Worm (Caenorhabditis elegans) whole organism, L4/young adult: ENCODE measurements around the gene F36G3.3.

ENCODE experiments used
- W03F9.2 ChIP-seq: fragments of 150-350 bp; optimal IDR thresholded peaks from 2 replicates; lab custom pipeline; 2014; ENCODE audit warnings: missing biosample characterization, missing genetic modification characterization
- dao-5 ChIP-seq: sonication (generic microtip); optimal IDR thresholded peaks from 2 replicates; lab custom pipeline; 2016; ENCODE audit warnings: missing genotype, missing genetic modification characterization, moderate library complexity, missing compliant biosample characterization
- him-1 ChIP-seq: sonication (generic microtip); optimal IDR thresholded peaks from 2 replicates; lab custom pipeline; 2016; ENCODE audit warnings: missing genotype, missing genetic modification reagents, missing genetic modification characterization, missing compliant biosample characterization

Gene F36G3.3

ce11 chrX:9798530-9798929, at the start of gene F36G3.3:
Gene F36G3.3, plus strand, starts transcription at chrX:9798835.
- no peak for TF ChIP-seq dao-5 (tag; lab: Kevin White, UChicago)

ce11 chrX:9754537-9754936, 44.1 kb upstream of the F36G3.3 start:
- TF ChIP-seq dao-5 (tag; lab: Kevin White, UChicago) (no peak), him-1 (tag; lab: Kevin White, UChicago) (no peak), W03F9.2 (no peak)

ce11 chrX:9756971-9757370, 41.7 kb upstream of the F36G3.3 start, which contains the start of gene T09B9.1:
Gene T09B9.1, plus strand, starts transcription at chrX:9757271.
- TF ChIP-seq him-1 (tag; lab: Kevin White, UChicago) (no peak), dao-5 (tag; lab: Kevin White, UChicago) (no peak), W03F9.2 (no peak)

ce11 chrX:9761266-9761665, 37.4 kb upstream of the F36G3.3 start, which contains the start of gene T09B9.3:
Gene T09B9.3, minus strand, starts transcription at chrX:9761366.
- no peak for TF ChIP-seq W03F9.2
- no peak for TF ChIP-seq dao-5 (tag; lab: Kevin White, UChicago)
- TF ChIP-seq him-1 (tag; lab: Kevin White, UChicago): no peak

ce11 chrX:9763903-9764302, 34.7 kb upstream of the F36G3.3 start:
- TF ChIP-seq him-1 (tag; lab: Kevin White, UChicago): no peak
- TF ChIP-seq dao-5 (tag; lab: Kevin White, UChicago): no peak
- no peak for TF ChIP-seq W03F9.2

- TF ChIP-seq him-1 (tag; lab: Kevin White, UChicago) (no peak), dao-5 (tag; lab: Kevin White, UChicago) (no peak), W03F9.2 (no peak)
Measured at ce11 chrX:9764822-9765221, 33.8 kb upstream of the F36G3.3 start, which contains the start of gene slc-17.9. Gene slc-17.9, minus strand, starts transcription at chrX:9764922.

- TF ChIP-seq W03F9.2 (no peak), dao-5 (tag; lab: Kevin White, UChicago) (no peak), him-1 (tag; lab: Kevin White, UChicago) (no peak)
Measured at ce11 chrX:9774323-9774722, 24.3 kb upstream of the F36G3.3 start, which contains the start of gene T09B9.4. Gene T09B9.4, minus strand, starts transcription at chrX:9774352.

- TF ChIP-seq W03F9.2 (no peak), dao-5 (tag; lab: Kevin White, UChicago) (no peak), him-1 (tag; lab: Kevin White, UChicago) (no peak)
Measured at ce11 chrX:9777481-9777880, 21.2 kb upstream of the F36G3.3 start, which contains the start of gene T09B9.5. Gene T09B9.5, plus strand, starts transcription at chrX:9777781.

ce11 chrX:9782389-9782939, 16.2 kb upstream of the F36G3.3 start:
- TF ChIP-seq him-1 (tag; lab: Kevin White, UChicago) (no peak), W03F9.2 (no peak), dao-5 (tag; lab: Kevin White, UChicago) (no peak)

ce11 chrX:9785865-9786264, 12.8 kb upstream of the F36G3.3 start:
- TF ChIP-seq him-1 (tag; lab: Kevin White, UChicago) (no peak), dao-5 (tag; lab: Kevin White, UChicago) (no peak), W03F9.2 (no peak)

ce11 chrX:9789110-9789509, 9.5 kb upstream of the F36G3.3 start, which contains the start of gene F36G3.1:
Gene F36G3.1, minus strand, starts transcription at chrX:9789210.
- TF ChIP-seq him-1 (tag; lab: Kevin White, UChicago) (no peak), W03F9.2 (no peak), dao-5 (tag; lab: Kevin White, UChicago) (no peak)

ce11 chrX:9794173-9794572, 4.5 kb upstream of the F36G3.3 start, which contains the start of gene F36G3.2:
Gene F36G3.2, minus strand, starts transcription at chrX:9794273.
- no peak for TF ChIP-seq him-1 (tag; lab: Kevin White, UChicago)
- no peak for TF ChIP-seq dao-5 (tag; lab: Kevin White, UChicago)
- TF ChIP-seq W03F9.2: no peak

- TF ChIP-seq W03F9.2 (no peak), dao-5 (tag; lab: Kevin White, UChicago) (no peak), him-1 (tag; lab: Kevin White, UChicago) (no peak)
Measured at ce11 chrX:9795579-9795978, 3.1 kb upstream of the F36G3.3 start.

ce11 chrX:9796063-9796462, 2.6 kb upstream of the F36G3.3 start:
- TF ChIP-seq him-1 (tag; lab: Kevin White, UChicago) (no peak), dao-5 (tag; lab: Kevin White, UChicago) (no peak), W03F9.2 (no peak)

- no peak for TF ChIP-seq dao-5 (tag; lab: Kevin White, UChicago)
- no peak for TF ChIP-seq W03F9.2
- no peak for TF ChIP-seq him-1 (tag; lab: Kevin White, UChicago)
Measured at ce11 chrX:9803603-9804002, 5.0 kb downstream of the F36G3.3 start.
